Fruit fly (Drosophila melanogaster) whole organism, embryonic: Measurements from ENCODE around the gene ninaE.

Experiments
- Asciz ChIP-seq: fragments of 200-800 bp; sonication (Bioruptor generic); optimal IDR thresholded peaks from 2 replicates; lab custom pipeline; 2017; ENCODE audit warnings: missing biosample characterization, mild to moderate bottlenecking, missing genetic modification characterization, missing genetic modification reagents
- Atf-2 ChIP-seq: fragments of 200-800 bp; sonication (Bioruptor generic); optimal IDR thresholded peaks from 2 replicates; lab custom pipeline; 2016; ENCODE audit warnings: missing biosample characterization, missing genetic modification characterization
- Atf6 ChIP-seq: fragments of 200-800 bp; sonication (Bioruptor generic); IDR thresholded peaks from 2 replicates; pipeline ENCODE4 v1.3.6; 2022; ENCODE audit warnings: missing biosample characterization, missing genetic modification characterization
- CG10462 ChIP-seq: fragments of 200-800 bp; sonication (Bioruptor generic); optimal IDR thresholded peaks from 2 replicates; lab custom pipeline; 2016; ENCODE audit warnings: missing biosample characterization, missing genetic modification characterization
- CG11085 ChIP-seq: fragments of 200-800 bp; sonication (Bioruptor generic); IDR thresholded peaks from 2 replicates; pipeline ENCODE4 v1.3.6; 2022; ENCODE audit warnings: missing biosample characterization, missing genetic modification characterization
- CG14014 ChIP-seq: fragments of 200-800 bp; sonication (Bioruptor generic); IDR thresholded peaks from 2 replicates; pipeline ENCODE4 v1.3.6; 2022; ENCODE audit warnings: missing biosample characterization, missing genetic modification characterization
- CG14667 ChIP-seq: fragments of 200-800 bp; sonication (Bioruptor generic); IDR thresholded peaks from 2 replicates; pipeline ENCODE4 v1.3.6; 2022; ENCODE audit warnings: missing biosample characterization, missing genetic modification characterization
- CG14965 ChIP-seq: fragments of 200-800 bp; sonication (Bioruptor generic); optimal IDR thresholded peaks from 2 replicates; lab custom pipeline; 2016; ENCODE audit warnings: missing biosample characterization, missing genetic modification characterization, borderline replicate concordance
- CG16813 ChIP-seq: fragments of 200-800 bp; sonication (Bioruptor generic); IDR thresholded peaks from 3 replicates; pipeline ENCODE4 v1.3.6; 2022; ENCODE audit warnings: missing biosample characterization, missing genetic modification characterization; ENCODE audit not compliant: partially characterized antibody
- CG2120 ChIP-seq: fragments of 200-800 bp; sonication (Bioruptor generic); optimal IDR thresholded peaks from 3 replicates; lab custom pipeline; 2016; ENCODE audit warnings: missing biosample characterization, missing genetic modification characterization
- CG3065 ChIP-seq: fragments of 200-800 bp; sonication (Bioruptor generic); optimal IDR thresholded peaks from 2 replicates; lab custom pipeline; 2016; ENCODE audit warnings: missing biosample characterization, missing genetic modification characterization
- CG5180 ChIP-seq: fragments of 200-800 bp; sonication (Bioruptor generic); optimal IDR thresholded peaks from 3 replicates; lab custom pipeline; 2017; ENCODE audit warnings: missing biosample characterization, missing genetic modification characterization, mild to moderate bottlenecking, moderate library complexity, missing genetic modification reagents
- CG6813 ChIP-seq: fragments of 200-800 bp; sonication (Bioruptor generic); optimal IDR thresholded peaks from 2 replicates; lab custom pipeline; 2017; ENCODE audit warnings: missing biosample characterization, missing genetic modification characterization, mild to moderate bottlenecking, moderate library complexity, missing genetic modification reagents
- CG9817 ChIP-seq: fragments of 200-800 bp; sonication (Bioruptor generic); optimal IDR thresholded peaks from 2 replicates; lab custom pipeline; 2018; ENCODE audit warnings: missing biosample characterization, mild to moderate bottlenecking, missing genetic modification characterization, moderate library complexity
- CG9932 ChIP-seq: fragments of 200-800 bp; sonication (Bioruptor generic); IDR thresholded peaks from 2 replicates; pipeline ENCODE4 v1.3.6; 2022; ENCODE audit warnings: missing biosample characterization, missing genetic modification characterization
- Dbx ChIP-seq: fragments of 200-800 bp; sonication (Bioruptor generic); IDR thresholded peaks from 3 replicates; pipeline ENCODE4 v1.3.6; 2022; ENCODE audit warnings: missing biosample characterization, missing genetic modification characterization
- Dip3 ChIP-seq: fragments of 200-800 bp; sonication (Bioruptor generic); optimal IDR thresholded peaks from 3 replicates; lab custom pipeline; 2016; ENCODE audit warnings: missing biosample characterization, missing genetic modification characterization
- Fer2 ChIP-seq: fragments of 200-800 bp; sonication (Bioruptor generic); optimal IDR thresholded peaks from 2 replicates; lab custom pipeline; 2018; ENCODE audit warnings: missing biosample characterization, mild to moderate bottlenecking, missing genetic modification characterization, moderate library complexity
- Hand ChIP-seq: fragments of 200-800 bp; sonication (Bioruptor generic); optimal IDR thresholded peaks from 2 replicates; lab custom pipeline; 2017; ENCODE audit warnings: mild to moderate bottlenecking, missing biosample characterization, missing genetic modification reagents, missing genetic modification characterization
- HmgD ChIP-seq: fragments of 200-800 bp; sonication (Bioruptor generic); optimal IDR thresholded peaks from 3 replicates; lab custom pipeline; 2016; ENCODE audit warnings: missing biosample characterization, missing genetic modification characterization
- Max ChIP-seq: fragments of 200-800 bp; sonication (Bioruptor generic); optimal IDR thresholded peaks from 2 replicates; lab custom pipeline; 2016; ENCODE audit warnings: missing biosample characterization, mild to moderate bottlenecking, missing genetic modification characterization
- Nf-YC ChIP-seq: fragments of 200-800 bp; optimal IDR thresholded peaks from 3 replicates; lab custom pipeline; 2019; ENCODE audit warnings: missing biosample characterization, mild to moderate bottlenecking, missing genetic modification characterization, moderate library complexity
- Ravus ChIP-seq: fragments of 200-800 bp; sonication (Bioruptor generic); IDR thresholded peaks from 2 replicates; pipeline ENCODE4 v1.3.6; 2022; ENCODE audit warnings: missing biosample characterization, missing genetic modification characterization
- Rfx ChIP-seq: fragments of 200-800 bp; sonication (Bioruptor generic); IDR thresholded peaks from 2 replicates; pipeline ENCODE4 v1.3.6; 2022; ENCODE audit warnings: missing biosample characterization, missing genetic modification characterization
- Sox102F ChIP-seq: fragments of 200-800 bp; sonication (Bioruptor generic); optimal IDR thresholded peaks from 2 replicates; lab custom pipeline; 2018; ENCODE audit warnings: missing biosample characterization, mild to moderate bottlenecking, missing genetic modification characterization, moderate library complexity
- Sry-β ChIP-seq: fragments of 200-800 bp; sonication (Bioruptor generic); optimal IDR thresholded peaks from 2 replicates; lab custom pipeline; 2018; ENCODE audit warnings: missing biosample characterization, mild to moderate bottlenecking, missing genetic modification characterization, moderate library complexity
- Ssrp ChIP-seq: fragments of 200-800 bp; sonication (Bioruptor generic); optimal IDR thresholded peaks from 2 replicates; lab custom pipeline; 2018; ENCODE audit warnings: missing biosample characterization, mild to moderate bottlenecking, missing genetic modification characterization, moderate library complexity
- ab ChIP-seq: fragments of 200-800 bp; sonication (Bioruptor generic); optimal IDR thresholded peaks from 2 replicates; lab custom pipeline; 2016; ENCODE audit warnings: missing biosample characterization, missing genetic modification characterization
- cwo ChIP-seq: fragments of 200-800 bp; sonication (Bioruptor generic); optimal IDR thresholded peaks from 3 replicates; lab custom pipeline; 2017; ENCODE audit warnings: missing biosample characterization, missing genetic modification characterization, mild to moderate bottlenecking, moderate library complexity, missing genetic modification reagents
- dpn ChIP-seq, 2 experiments: fragments of 200-800 bp; sonication (Bioruptor generic); optimal IDR thresholded peaks; 3 replicates each; lab custom pipeline; 2016; ENCODE audit warnings: missing biosample characterization in 2 of 2, missing genetic modification characterization in 2 of 2
- fd64A ChIP-seq: fragments of 200-800 bp; sonication (Bioruptor generic); optimal IDR thresholded peaks from 3 replicates; lab custom pipeline; 2018; ENCODE audit warnings: missing biosample characterization, mild to moderate bottlenecking, missing genetic modification characterization
- hbn ChIP-seq: fragments of 200-800 bp; sonication (Bioruptor generic); IDR thresholded peaks from 2 replicates; pipeline ENCODE4 v1.3.6; 2022; ENCODE audit warnings: missing biosample characterization, missing genetic modification characterization; ENCODE audit not compliant: partially characterized antibody
- jing ChIP-seq: fragments of 200-800 bp; sonication (Bioruptor generic); optimal IDR thresholded peaks from 2 replicates; lab custom pipeline; 2018; ENCODE audit warnings: missing biosample characterization, mild to moderate bottlenecking, missing genetic modification characterization
- lab ChIP-seq: fragments of 200-800 bp; sonication (Bioruptor generic); optimal IDR thresholded peaks from 3 replicates; lab custom pipeline; 2017; ENCODE audit warnings: missing biosample characterization, missing genetic modification characterization, mild to moderate bottlenecking, moderate library complexity, missing genetic modification reagents
- luna ChIP-seq: fragments of 200-800 bp; sonication (Bioruptor generic); optimal IDR thresholded peaks from 2 replicates; lab custom pipeline; 2016; ENCODE audit warnings: missing biosample characterization, missing genetic modification characterization
- nmo ChIP-seq: fragments of 200-800 bp; sonication (Bioruptor generic); optimal IDR thresholded peaks from 2 replicates; lab custom pipeline; 2018; ENCODE audit warnings: missing biosample characterization, mild to moderate bottlenecking, missing genetic modification characterization, moderate library complexity
- org-1 ChIP-seq: fragments of 200-800 bp; sonication (Bioruptor generic); optimal IDR thresholded peaks from 2 replicates; lab custom pipeline; 2017; ENCODE audit warnings: missing biosample characterization, missing genetic modification characterization
- otp ChIP-seq: fragments of 200-800 bp; sonication (Bioruptor generic); IDR thresholded peaks from 3 replicates; pipeline ENCODE4, ENCODE4 v1.3.6; 2022; ENCODE audit warnings: missing biosample characterization, missing genetic modification characterization
- pb ChIP-seq: fragments of 200-800 bp; sonication (Bioruptor generic); optimal IDR thresholded peaks from 3 replicates; lab custom pipeline; 2016; ENCODE audit warnings: missing biosample characterization, missing genetic modification characterization
- scrt ChIP-seq: fragments of 200-800 bp; sonication (Bioruptor generic); optimal IDR thresholded peaks from 2 replicates; lab custom pipeline; 2018; ENCODE audit warnings: missing biosample characterization, mild to moderate bottlenecking, missing genetic modification characterization, moderate library complexity
- tin ChIP-seq: fragments of 200-800 bp; sonication (Bioruptor generic); optimal IDR thresholded peaks from 3 replicates; lab custom pipeline; 2016; ENCODE audit warnings: missing biosample characterization, missing genetic modification characterization
- unpg ChIP-seq: fragments of 200-800 bp; sonication (Bioruptor generic); optimal IDR thresholded peaks from 3 replicates; lab custom pipeline; 2018; ENCODE audit warnings: missing biosample characterization, mild to moderate bottlenecking, missing genetic modification characterization, moderate library complexity
- zfh1 ChIP-seq: fragments of 200-800 bp; sonication (Bioruptor generic); IDR thresholded peaks from 3 replicates; pipeline ENCODE4 v1.3.6; 2022; ENCODE audit warnings: missing biosample characterization, missing genetic modification characterization

ninaE gene

dm6 chr3R:19924331-19924730 lies 36.3 kb upstream of the ninaE start (continued):
- no peak for TF ChIP-seq hbn
- no peak for TF ChIP-seq luna (GFP tag; lab: Kevin White, UChicago)
- no peak for TF ChIP-seq tin (GFP tag; lab: Kevin White, UChicago)
- no peak for TF ChIP-seq fd64A (GFP tag; lab: Kevin White, UChicago)
- TF ChIP-seq Atf6 (GFP tag; lab: Robert Waterston, UW): peak; percentile 62
- no peak for TF ChIP-seq Max (GFP tag; lab: Kevin White, UChicago)
- peak; percentile 8 for TF ChIP-seq cwo (GFP tag; lab: Kevin White, UChicago)
- peak; percentile 43; the same call in 1 of the 2 replicates for TF ChIP-seq CG14014 (GFP tag; lab: Robert Waterston, UW)
- TF ChIP-seq Dbx (GFP tag; lab: Robert Waterston, UW): 0 out of 3 replicates have a peak, but pooled peaks have one; percentile 28
- no peak for TF ChIP-seq Ssrp (tag; lab: Kevin White, UChicago)
- TF ChIP-seq Dip3 (GFP tag; lab: Kevin White, UChicago): peak; percentile 1
- TF ChIP-seq lab (GFP tag; lab: Kevin White, UChicago): no peak
- no peak for TF ChIP-seq pb (GFP tag; lab: Kevin White, UChicago)
- TF ChIP-seq Sry-β (GFP tag; lab: Kevin White, UChicago): no peak
- no peak for TF ChIP-seq CG14965 (GFP tag; lab: Kevin White, UChicago)
- TF ChIP-seq CG6813 (GFP tag; lab: Kevin White, UChicago): peak; percentile 30
- TF ChIP-seq CG3065 (GFP tag; lab: Kevin White, UChicago): no peak
- no peak for TF ChIP-seq nmo (GFP tag; lab: Kevin White, UChicago)
- TF ChIP-seq CG16813 (GFP tag; lab: Robert Waterston, UW): no peak
- no peak for TF ChIP-seq CG14667 (GFP tag; lab: Robert Waterston, UW)
- no peak for TF ChIP-seq dpn (GFP tag; optimal IDR thresholded peaks at IDR 0.05; lab: Kevin White, UChicago)
- peak; percentile 37; the same call in 1 of the 2 replicates for TF ChIP-seq Rfx (GFP tag; lab: Robert Waterston, UW)
- peak; percentile 48 for TF ChIP-seq CG2120
- peak; percentile 1 for TF ChIP-seq Fer2 (tag; lab: Kevin White, UChicago)
- TF ChIP-seq CG10462 (GFP tag; lab: Kevin White, UChicago): no peak
- TF ChIP-seq Hand (GFP tag; lab: Kevin White, UChicago): no peak
- peak; percentile 64; the same call in 1 of the 3 replicates for TF ChIP-seq otp
- TF ChIP-seq ab (GFP tag; lab: Kevin White, UChicago): no peak
- TF ChIP-seq org-1 (GFP tag; lab: Kevin White, UChicago): peak; percentile 2
- no peak for TF ChIP-seq CG5180 (GFP tag; lab: Kevin White, UChicago)
- no peak for TF ChIP-seq scrt (GFP tag; lab: Kevin White, UChicago)
- TF ChIP-seq jing (GFP tag; lab: Kevin White, UChicago): no peak
- peak; percentile 29; the same call in 1 of the 2 replicates for TF ChIP-seq CG9932 (GFP tag; lab: Robert Waterston, UW)
- no peak for TF ChIP-seq unpg (GFP tag; lab: Kevin White, UChicago)
- no peak for TF ChIP-seq Atf-2 (GFP tag; lab: Kevin White, UChicago)
- no peak for TF ChIP-seq Sox102F (GFP tag; lab: Kevin White, UChicago)
- no peak for TF ChIP-seq Ravus (GFP tag; lab: Robert Waterston, UW)
- TF ChIP-seq CG9817: peak; percentile 10
- TF ChIP-seq Asciz: peak; percentile 22
- TF ChIP-seq zfh1 (GFP tag; lab: Robert Waterston, UW): no peak
- no peak for TF ChIP-seq HmgD (GFP tag; lab: Kevin White, UChicago)
- TF ChIP-seq Nf-YC (tag; lab: Kevin White, UChicago): no peak
- no peak for TF ChIP-seq CG11085 (GFP tag; lab: Robert Waterston, UW)
- TF ChIP-seq, all 482 proteins: peak for 38
